Fruit fly (Drosophila melanogaster) whole organism, adult: Measurements from ENCODE around the gene Mondo.

Experiments
- CG11617 ChIP-seq: fragments of 200-800 bp; sonication (Bioruptor generic); optimal IDR thresholded peaks from 2 replicates; lab custom pipeline; 2017; ENCODE audit warnings: mild to moderate bottlenecking, missing biosample characterization, missing genetic modification reagents, missing genetic modification characterization
- CG14711 ChIP-seq: fragments of 200-800 bp; sonication (Bioruptor generic); optimal IDR thresholded peaks from 2 replicates; lab custom pipeline; 2018; ENCODE audit warnings: missing biosample characterization, mild to moderate bottlenecking, missing genetic modification characterization, moderate library complexity
- CG33017 ChIP-seq: fragments of 200-800 bp; sonication (Bioruptor generic); optimal IDR thresholded peaks from 2 replicates; lab custom pipeline; 2018; ENCODE audit warnings: missing biosample characterization, mild to moderate bottlenecking, missing genetic modification characterization, moderate library complexity
- CG5204 ChIP-seq: fragments of 200-800 bp; sonication (Bioruptor generic); optimal IDR thresholded peaks from 2 replicates; lab custom pipeline; 2016; ENCODE audit warnings: missing biosample characterization, missing genetic modification characterization
- CG7101 ChIP-seq: fragments of 200-800 bp; sonication (Bioruptor generic); optimal IDR thresholded peaks from 2 replicates; lab custom pipeline; 2018; ENCODE audit warnings: missing biosample characterization, mild to moderate bottlenecking, missing genetic modification characterization, moderate library complexity
- bab1 ChIP-seq: fragments of 200-800 bp; sonication (Bioruptor generic); optimal IDR thresholded peaks from 3 replicates; lab custom pipeline; 2019; ENCODE audit warnings: missing biosample characterization, mild to moderate bottlenecking, missing genetic modification characterization, moderate library complexity
- cic ChIP-seq: fragments of 200-800 bp; sonication (Bioruptor generic); optimal IDR thresholded peaks from 2 replicates; lab custom pipeline; 2017; ENCODE audit warnings: missing biosample characterization, mild to moderate bottlenecking, missing genetic modification characterization, moderate library complexity
- cnc ChIP-seq, 2 experiments: fragments of >200 bp; optimal IDR thresholded peaks; 2 replicates each; lab custom pipeline; 2017
- tj ChIP-seq: fragments of 200-800 bp; sonication (Bioruptor generic); optimal IDR thresholded peaks from 3 replicates; lab custom pipeline; 2017; ENCODE audit warnings: missing biosample characterization, mild to moderate bottlenecking, missing genetic modification characterization, moderate library complexity
- toe ChIP-seq: fragments of 200-800 bp; sonication (Bioruptor generic); optimal IDR thresholded peaks from 2 replicates; lab custom pipeline; 2016; ENCODE audit warnings: missing biosample characterization, missing genetic modification characterization

dm6 chr2L:21243964-21244466 is 65.8 kb downstream of the Mondo start:
- TF ChIP-seq CG7101 (tag; lab: Kevin White, UChicago) (no peak), CG5204 (no peak), tj (peak; percentile 67), bab1 (no peak), CG11617 (GFP tag; lab: Kevin White, UChicago) (no peak), CG14711 (tag; lab: Kevin White, UChicago) (no peak), cnc (optimal IDR thresholded peaks at IDR 0.05; lab: Kevin White, UChicago) (no peak), CG33017 (tag; lab: Kevin White, UChicago) (no peak), toe (GFP tag; lab: Kevin White, UChicago) (no peak), cic (GFP tag; lab: Kevin White, UChicago) (no peak)
